Worm (Caenorhabditis elegans): Measurements from ENCODE around the gene F35E8.7.
"Not testable (repeated sequence)": the region's sequence is repeated elsewhere in the genome, so short reads cannot be mapped to it uniquely, and the experiment has no call there.

F35E8.7 gene

ce11 chrV:15892696-15893095 is 21.1 kb upstream of the F35E8.7 start, which contains the start of gene T06C12.11:
TSS of gene T06C12.11 (plus strand) at chrV:15892996.
- TF ChIP-seq tra-4 (tag; optimal IDR thresholded peaks at IDR 0.05) (no peak), hmbx-1 (tag; optimal IDR thresholded peaks at IDR 0.05) (no peak), ets-7 (tag; optimal IDR thresholded peaks at IDR 0.05) (no peak), ceh-13 (GFP tag; optimal IDR thresholded peaks at IDR 0.05) (no peak), hnd-1 (tag; optimal IDR thresholded peaks at IDR 0.05) (no peak), aly-1 (tag; optimal IDR thresholded peaks at IDR 0.05) (no peak), ceh-36 (tag; optimal IDR thresholded peaks at IDR 0.05) (no peak), B0310.2 (tag; optimal IDR thresholded peaks at IDR 0.05) (no peak), ama-1 (optimal IDR thresholded peaks at IDR 0.05) (no peak), hmg-4 (GFP tag; optimal IDR thresholded peaks at IDR 0.05) (no peak)

ce11 chrV:15896671-15897070 is 17.1 kb upstream of the F35E8.7 start, which contains the start of gene nhr-213:
TSS of gene nhr-213 (minus strand) at chrV:15896771.
- TF ChIP-seq ets-7 (tag; optimal IDR thresholded peaks at IDR 0.05) (no peak), hmbx-1 (tag; optimal IDR thresholded peaks at IDR 0.05) (no peak), hnd-1 (tag; optimal IDR thresholded peaks at IDR 0.05) (no peak), sea-1 (GFP tag; conservative IDR thresholded peaks at IDR 0.05) (no peak), F13C5.2 (tag; optimal IDR thresholded peaks at IDR 0.05) (no peak), tbx-37 (GFP tag; conservative IDR thresholded peaks at IDR 0.05) (no peak), ceh-36 (tag; optimal IDR thresholded peaks at IDR 0.05) (no peak), tra-4 (tag; optimal IDR thresholded peaks at IDR 0.05) (no peak), ama-1 (optimal IDR thresholded peaks at IDR 0.05) (no peak), pes-1 (GFP tag; IDR thresholded peaks at IDR 0.05) (no peak), scrt-1 (GFP tag; IDR thresholded peaks at IDR 0.05) (no peak), ceh-13 (GFP tag; optimal IDR thresholded peaks at IDR 0.05) (no peak), flt-1 (GFP tag; IDR thresholded peaks at IDR 0.05) (no peak), tbx-11 (GFP tag; IDR thresholded peaks at IDR 0.05) (no peak), hmg-4 (GFP tag; optimal IDR thresholded peaks at IDR 0.05) (no peak), aly-1 (tag; optimal IDR thresholded peaks at IDR 0.05) (no peak), B0310.2 (tag; optimal IDR thresholded peaks at IDR 0.05) (no peak)

ce11 chrV:15897696-15898095 is 16.1 kb upstream of the F35E8.7 start, which contains the start of gene str-60:
TSS of gene str-60 (plus strand) at chrV:15897996.
- no peak for TF ChIP-seq ama-1 (optimal IDR thresholded peaks at IDR 0.05)
- TF ChIP-seq B0310.2 (tag; optimal IDR thresholded peaks at IDR 0.05): no peak
- no peak for TF ChIP-seq aly-1 (tag; optimal IDR thresholded peaks at IDR 0.05)
- no peak for TF ChIP-seq tra-4 (tag; optimal IDR thresholded peaks at IDR 0.05)
- TF ChIP-seq ceh-13 (GFP tag; optimal IDR thresholded peaks at IDR 0.05): no peak
- TF ChIP-seq ceh-36 (tag; optimal IDR thresholded peaks at IDR 0.05): no peak
- no peak for TF ChIP-seq F13C5.2 (tag; optimal IDR thresholded peaks at IDR 0.05)

ce11 chrV:15899696-15900095 is 14.1 kb upstream of the F35E8.7 start, which contains the start of gene T06C12.14:
TSS of gene T06C12.14 (plus strand) at chrV:15899996.
- TF ChIP-seq aly-1 (tag; optimal IDR thresholded peaks at IDR 0.05) (no peak), hmbx-1 (tag; optimal IDR thresholded peaks at IDR 0.05) (no peak), ceh-36 (tag; optimal IDR thresholded peaks at IDR 0.05) (no peak), flt-1 (GFP tag; IDR thresholded peaks at IDR 0.05) (no peak), sea-1 (GFP tag; conservative IDR thresholded peaks at IDR 0.05) (no peak), tra-4 (tag; optimal IDR thresholded peaks at IDR 0.05) (no peak), ama-1 (optimal IDR thresholded peaks at IDR 0.05) (no peak), ets-7 (tag; optimal IDR thresholded peaks at IDR 0.05) (no peak), pes-1 (GFP tag; IDR thresholded peaks at IDR 0.05) (no peak), hmg-4 (GFP tag; optimal IDR thresholded peaks at IDR 0.05) (no peak), ceh-13 (GFP tag; optimal IDR thresholded peaks at IDR 0.05) (no peak), F13C5.2 (tag; optimal IDR thresholded peaks at IDR 0.05) (no peak), scrt-1 (GFP tag; IDR thresholded peaks at IDR 0.05) (no peak), B0310.2 (tag; optimal IDR thresholded peaks at IDR 0.05) (no peak)

- TF ChIP-seq scrt-1 (GFP tag; IDR thresholded peaks at IDR 0.05) (no peak), ceh-36 (tag; optimal IDR thresholded peaks at IDR 0.05) (no peak), B0310.2 (tag; optimal IDR thresholded peaks at IDR 0.05) (no peak), ets-7 (tag; optimal IDR thresholded peaks at IDR 0.05) (no peak), aly-1 (tag; optimal IDR thresholded peaks at IDR 0.05) (no peak), tra-4 (tag; optimal IDR thresholded peaks at IDR 0.05) (no peak), F13C5.2 (tag; optimal IDR thresholded peaks at IDR 0.05) (no peak), flt-1 (GFP tag; IDR thresholded peaks at IDR 0.05) (no peak), ama-1 (optimal IDR thresholded peaks at IDR 0.05) (no peak), hmbx-1 (tag; optimal IDR thresholded peaks at IDR 0.05) (no peak)
Measured at ce11 chrV:15900564-15900963, 13.2 kb upstream of the F35E8.7 start.

ce11 chrV:15905530-15905929 is 8.3 kb upstream of the F35E8.7 start, which contains the start of the genes F35E8.1 and F35E8.2:
TSS of gene F35E8.1 (minus strand) at chrV:15905630.
TSS of gene F35E8.2 (plus strand) at chrV:15905661.
- TF ChIP-seq scrt-1 (GFP tag; IDR thresholded peaks at IDR 0.05); tbx-11 (GFP tag; IDR thresholded peaks at IDR 0.05); F13C5.2 (tag; optimal IDR thresholded peaks at IDR 0.05): not testable (repeated sequence)

ce11 chrV:15911848-15912247 is 2.0 kb upstream of the F35E8.7 start, which contains the start of gene F35E8.6:
TSS of gene F35E8.6 (plus strand) at chrV:15912148.
- TF ChIP-seq hmg-4 (GFP tag; optimal IDR thresholded peaks at IDR 0.05): no peak
- no peak for TF ChIP-seq hnd-1 (tag; optimal IDR thresholded peaks at IDR 0.05)
- no peak for TF ChIP-seq ama-1 (optimal IDR thresholded peaks at IDR 0.05)
- no peak for TF ChIP-seq scrt-1 (GFP tag; IDR thresholded peaks at IDR 0.05)
- TF ChIP-seq aly-1 (tag; optimal IDR thresholded peaks at IDR 0.05): no peak
- no peak for TF ChIP-seq hmbx-1 (tag; optimal IDR thresholded peaks at IDR 0.05)
- TF ChIP-seq flt-1 (GFP tag; IDR thresholded peaks at IDR 0.05): no peak
- no peak for TF ChIP-seq pes-1 (GFP tag; IDR thresholded peaks at IDR 0.05)
- TF ChIP-seq B0310.2 (tag; optimal IDR thresholded peaks at IDR 0.05): no peak
- TF ChIP-seq ceh-36 (tag; optimal IDR thresholded peaks at IDR 0.05): no peak
- no peak for TF ChIP-seq tra-4 (tag; optimal IDR thresholded peaks at IDR 0.05)
- no peak for TF ChIP-seq F13C5.2 (tag; optimal IDR thresholded peaks at IDR 0.05)
- TF ChIP-seq tbx-11 (GFP tag; IDR thresholded peaks at IDR 0.05): no peak
- no peak for TF ChIP-seq sea-1 (GFP tag; conservative IDR thresholded peaks at IDR 0.05)
- TF ChIP-seq tbx-37 (GFP tag; conservative IDR thresholded peaks at IDR 0.05): no peak
- TF ChIP-seq ceh-13 (GFP tag; optimal IDR thresholded peaks at IDR 0.05): no peak
- TF ChIP-seq ets-7 (tag; optimal IDR thresholded peaks at IDR 0.05): no peak
